Worm (Caenorhabditis elegans): Measurements from ENCODE around the gene pgm-2.

- TF ChIP-seq W03F9.2 (tag; optimal IDR thresholded peaks at IDR 0.05) (no peak), him-1 (tag; optimal IDR thresholded peaks at IDR 0.05) (no peak)
Observed at ce11 chrIII:13324739-13325138, 25.6 kb downstream of the pgm-2 start, which contains the start of gene F53A2.1.
